Worm (Caenorhabditis elegans) whole organism, L1 larva: ENCODE measurements around the gene T26H5.11.

Experiments used
- aha-1 ChIP-seq: fragments of 150-350 bp; optimal IDR thresholded peaks from 2 replicates; lab custom pipeline; 2014; ENCODE audit warnings: missing biosample characterization, missing genetic modification characterization
- ceh-82 ChIP-seq, 3 experiments: fragments of 150-350 bp in 1 of 3; sonication (generic microtip) in 2 of 3; optimal IDR thresholded peaks; 2 replicates each; lab custom pipeline; 2014 to 2017; ENCODE audit warnings: missing biosample characterization in 3 of 3, missing genetic modification characterization in 3 of 3
- elt-2 ChIP-seq: sonication (generic microtip); optimal IDR thresholded peaks from 2 replicates; lab custom pipeline; 2016; ENCODE audit warnings: missing genetic modification characterization, mild to moderate bottlenecking, inconsistent platforms, missing compliant biosample characterization, missing genetic modification reagents
- fos-1 ChIP-seq: fragments of 150-350 bp; optimal IDR thresholded peaks from 2 replicates; lab custom pipeline; 2014; ENCODE audit warnings: missing biosample characterization, missing genetic modification characterization
- jun-1 ChIP-seq: fragments of 150-350 bp; optimal IDR thresholded peaks from 2 replicates; lab custom pipeline; 2014; ENCODE audit warnings: missing biosample characterization, missing genetic modification reagents, missing genetic modification characterization
- lin-15B ChIP-seq: fragments of 150-350 bp; sonication (generic microtip); optimal IDR thresholded peaks from 3 replicates; lab custom pipeline; 2014; ENCODE audit warnings: missing biosample characterization, missing genetic modification characterization
- nhr-237 ChIP-seq: fragments of 150-350 bp; optimal IDR thresholded peaks from 2 replicates; lab custom pipeline; 2014; ENCODE audit warnings: missing biosample characterization, missing genetic modification characterization
- skn-1 ChIP-seq: fragments of 150-350 bp; optimal IDR thresholded peaks from 2 replicates; lab custom pipeline; 2014; ENCODE audit warnings: missing biosample characterization, missing genetic modification characterization
- snpc-4 ChIP-seq: fragments of 150-350 bp; optimal IDR thresholded peaks from 2 replicates; lab custom pipeline; 2014; ENCODE audit warnings: missing biosample characterization, missing genetic modification characterization
- sox-4 ChIP-seq: sonication (generic microtip); optimal IDR thresholded peaks from 2 replicates; lab custom pipeline; 2016; ENCODE audit warnings: missing genetic modification characterization, missing compliant biosample characterization
- unc-86 ChIP-seq: sonication (generic microtip); optimal IDR thresholded peaks from 2 replicates; lab custom pipeline; 2016; ENCODE audit warnings: missing genetic modification characterization, missing compliant biosample characterization

ce11 chrV:15398728-15399127, 45.4 kb downstream of the T26H5.11 start, which contains the start of gene fbxa-199:
- TF ChIP-seq sox-4 (tag; lab: Kevin White, UChicago) (no peak), elt-2 (no peak), lin-15B (tag; lab: Kevin White, UChicago) (no peak), aha-1 (tag; lab: Kevin White, UChicago) (no peak), ceh-82 (tag; optimal IDR thresholded peaks at IDR 0.05; lab: Kevin White, UChicago) (no peak), fos-1 (tag; lab: Kevin White, UChicago) (no peak), snpc-4 (tag; lab: Kevin White, UChicago) (no peak), skn-1 (tag; lab: Kevin White, UChicago) (no peak), nhr-237 (tag; lab: Kevin White, UChicago) (no peak), unc-86 (tag; lab: Kevin White, UChicago) (no peak), jun-1 (no peak)
